Worm (Caenorhabditis elegans) whole organism, late embryonic: ENCODE results near the gene ins-15.

Source experiments
- K02D7.2 ChIP-seq: sonication (generic microtip); optimal IDR thresholded peaks from 2 replicates; lab custom pipeline; 2017; ENCODE audit warnings: mild to moderate bottlenecking, missing genetic modification characterization, missing compliant biosample characterization
- K09A11.1 ChIP-seq: sonication (generic microtip); optimal IDR thresholded peaks from 2 replicates; lab custom pipeline; 2017; ENCODE audit warnings: antibody characterized with exemption, mild to moderate bottlenecking, missing genetic modification characterization, missing compliant biosample characterization; ENCODE audit not compliant: insufficient read depth
- ama-1 ChIP-seq: fragments of 150-350 bp; optimal IDR thresholded peaks from 2 replicates; lab custom pipeline; 2014
- ceh-30 ChIP-seq: fragments of 150-350 bp; optimal IDR thresholded peaks from 2 replicates; lab custom pipeline; 2014; ENCODE audit warnings: missing biosample characterization, missing genetic modification characterization
- ceh-9 ChIP-seq: sonication (generic microtip); optimal IDR thresholded peaks from 2 replicates; lab custom pipeline; 2016; ENCODE audit warnings: mild to moderate bottlenecking, missing genetic modification characterization, inconsistent platforms, missing compliant biosample characterization
- che-1 ChIP-seq: sonication (generic microtip); optimal IDR thresholded peaks from 2 replicates; lab custom pipeline; 2016; ENCODE audit warnings: mild to moderate bottlenecking, missing genetic modification characterization, missing compliant biosample characterization
- dmd-4 ChIP-seq: sonication (generic microtip); optimal IDR thresholded peaks from 2 replicates; lab custom pipeline; 2016; ENCODE audit warnings: borderline replicate concordance, missing genetic modification characterization, missing compliant biosample characterization
- ets-4 ChIP-seq: sonication (generic microtip); optimal IDR thresholded peaks from 2 replicates; lab custom pipeline; 2016; ENCODE audit warnings: missing genetic modification characterization, missing compliant biosample characterization
- lin-11 ChIP-seq: fragments of 200-800 bp; sonication (Bioruptor generic); optimal IDR thresholded peaks from 2 replicates; lab custom pipeline; 2018; ENCODE audit warnings: mild to moderate bottlenecking, missing genetic modification characterization, missing compliant biosample characterization
- nfya-1 ChIP-seq: sonication (generic microtip); optimal IDR thresholded peaks from 2 replicates; lab custom pipeline; 2017; ENCODE audit warnings: missing genetic modification characterization, mild to moderate bottlenecking, missing compliant biosample characterization, antibody characterized with exemption, moderate library complexity
- nhr-11 ChIP-seq: fragments of 150-350 bp; optimal IDR thresholded peaks from 2 replicates; lab custom pipeline; 2014; ENCODE audit warnings: missing biosample characterization, missing genetic modification characterization
- pat-9 ChIP-seq: fragments of 200-800 bp; sonication (Bioruptor generic); optimal IDR thresholded peaks from 2 replicates; lab custom pipeline; 2018; ENCODE audit warnings: mild to moderate bottlenecking, missing genetic modification characterization, moderate library complexity, missing compliant biosample characterization
- rnt-1 ChIP-seq: sonication (generic microtip); optimal IDR thresholded peaks from 2 replicates; lab custom pipeline; 2016; ENCODE audit warnings: missing genetic modification characterization, missing compliant biosample characterization
- unc-3 ChIP-seq, 2 experiments: fragments of 200-800 bp in 1 of 2; sonication (Bioruptor generic) in 1 of 2; sonication (generic microtip) in 1 of 2; conservative IDR thresholded peaks in 1 of 2; optimal IDR thresholded peaks in 1 of 2; 2 replicates each; pipeline versions ENCODE4 v1.3.6 to Lab custom; 2016 to 2022; ENCODE audit warnings: missing compliant biosample characterization in 2 of 2, missing genetic modification characterization in 2 of 2, missing genetic modification reagents in 1 of 2

- TF ChIP-seq dmd-4 (no peak), lin-11 (tag; lab: Kevin White, UChicago) (no peak), ets-4 (tag; lab: Kevin White, UChicago) (no peak), K02D7.2 (tag; lab: Kevin White, UChicago) (no peak), ceh-30 (tag; lab: Kevin White, UChicago) (no peak), unc-3 (GFP tag; conservative IDR thresholded peaks at IDR 0.05; lab: Robert Waterston, UW) (no peak), unc-3 (tag; optimal IDR thresholded peaks at IDR 0.05; lab: Kevin White, UChicago) (no peak), nhr-11 (tag; lab: Kevin White, UChicago) (no peak), ceh-9 (tag; lab: Kevin White, UChicago) (no peak), nfya-1 (tag; lab: Kevin White, UChicago) (no peak), pat-9 (tag; lab: Kevin White, UChicago) (no peak), che-1 (tag; lab: Kevin White, UChicago) (no peak), ama-1 (lab: Kevin White, UChicago) (no peak), K09A11.1 (tag; lab: Kevin White, UChicago) (no peak), rnt-1 (tag; lab: Kevin White, UChicago) (no peak)
Measured at ce11 chrII:6705593-6706228, 38.8 kb downstream of the ins-15 start, which contains the start of gene rpy-1.
